Worm (Caenorhabditis elegans): ENCODE measurements around the gene irg-4.

ce11 chrIV:12408625-12409024 is 27.0 kb upstream of the irg-4 start, which contains the start of gene dsb-1:
- no peak for TF ChIP-seq fkh-10 (GFP tag; optimal IDR thresholded peaks at IDR 0.05)
- no peak for TF ChIP-seq ZK546.5 (tag; optimal IDR thresholded peaks at IDR 0.05)
- no peak for TF ChIP-seq nhr-25 (tag; optimal IDR thresholded peaks at IDR 0.05)
- no peak for TF ChIP-seq unc-62 (GFP tag; optimal IDR thresholded peaks at IDR 0.05)
- no peak for TF ChIP-seq lin-15B (tag; optimal IDR thresholded peaks at IDR 0.05)
- TF ChIP-seq nhr-77 (tag; optimal IDR thresholded peaks at IDR 0.05), result no peak
- no peak for TF ChIP-seq egl-27 (tag; optimal IDR thresholded peaks at IDR 0.05)
- no peak for TF ChIP-seq pha-4 (tag; optimal IDR thresholded peaks at IDR 0.05)

Data from whole organism, L3 larva.